Worm (Caenorhabditis elegans) whole organism, early embryonic: ENCODE results near the gene C25F9.16.

ENCODE experiments used
- aly-1 ChIP-seq: sonication (generic microtip); optimal IDR thresholded peaks from 2 replicates; lab custom pipeline; 2016; ENCODE audit warnings: missing genetic modification characterization, missing compliant biosample characterization
- ama-1 ChIP-seq: fragments of 150-350 bp; optimal IDR thresholded peaks from 2 replicates; lab custom pipeline; 2014
- ceh-13 ChIP-seq: fragments of 200-800 bp; sonication (Bioruptor generic); optimal IDR thresholded peaks from 2 replicates; lab custom pipeline; 2018; ENCODE audit warnings: mild to moderate bottlenecking, missing genetic modification characterization, missing compliant biosample characterization
- hmbx-1 ChIP-seq: sonication (generic microtip); optimal IDR thresholded peaks from 2 replicates; lab custom pipeline; 2016; ENCODE audit warnings: mild to moderate bottlenecking, missing genetic modification characterization, missing compliant biosample characterization
- scrt-1 ChIP-seq: fragments of 200-800 bp; sonication (Bioruptor generic); IDR thresholded peaks from 2 replicates; pipeline ENCODE4 v1.3.6; 2022; ENCODE audit warnings: missing genetic modification characterization, missing compliant biosample characterization
- sea-1 ChIP-seq: fragments of 200-800 bp; sonication (Bioruptor generic); conservative IDR thresholded peaks from 2 replicates; pipeline ENCODE4 v1.3.6; 2022; ENCODE audit warnings: missing genetic modification characterization, missing compliant biosample characterization
- tra-4 ChIP-seq: sonication (generic microtip); optimal IDR thresholded peaks from 2 replicates; lab custom pipeline; 2017; ENCODE audit warnings: missing genetic modification characterization, missing compliant biosample characterization

- TF ChIP-seq aly-1 (tag; lab: Kevin White, UChicago), result no peak
- no peak for TF ChIP-seq sea-1 (GFP tag; lab: Robert Waterston, UW)
- TF ChIP-seq tra-4 (tag; lab: Kevin White, UChicago), result no peak
- no peak for TF ChIP-seq ceh-13 (GFP tag; lab: Kevin White, UChicago)
- TF ChIP-seq ama-1 (lab: Kevin White, UChicago), result no peak
- no peak for TF ChIP-seq scrt-1
- TF ChIP-seq hmbx-1, result no peak
Observed at ce11 chrV:19443599-19443998, 9.4 kb downstream of the C25F9.16 start.
